Fruit fly (Drosophila melanogaster) whole organism, wandering third instar larva: ENCODE results near the gene mRpS18A.

Source experiments
- N ChIP-seq: fragments of >200 bp; optimal IDR thresholded peaks from 2 replicates; lab custom pipeline; 2018; ENCODE audit warnings: missing biosample characterization, missing external identifiers, missing genetic modification characterization
- OdsH ChIP-seq: fragments of 200-800 bp; sonication (Bioruptor generic); optimal IDR thresholded peaks from 2 replicates; lab custom pipeline; 2016; ENCODE audit warnings: missing biosample characterization, mild to moderate bottlenecking, missing genetic modification characterization
- br ChIP-seq: fragments of 200-800 bp; sonication (Bioruptor generic); optimal IDR thresholded peaks from 2 replicates; lab custom pipeline; 2016; ENCODE audit warnings: missing biosample characterization, missing genetic modification characterization
- dl ChIP-seq, 2 experiments: fragments of 175-275, 200-275 bp in 1 of 2; fragments of 200-275 bp in 1 of 2; sonication (Bioruptor generic); optimal IDR thresholded peaks; lab custom pipeline; 2018; ENCODE audit warnings: mild to moderate bottlenecking in 2 of 2, missing biosample characterization in 2 of 2, missing genetic modification characterization in 2 of 2, moderate library complexity in 2 of 2; ENCODE audit not compliant: partially characterized antibody in 2 of 2, insufficient read depth in 1 of 2
- h ChIP-seq: fragments of 200-800 bp; sonication (Bioruptor generic); optimal IDR thresholded peaks from 3 replicates; lab custom pipeline; 2016; ENCODE audit warnings: missing biosample characterization, mild to moderate bottlenecking, missing genetic modification characterization
- usp ChIP-seq: fragments of >200 bp; optimal IDR thresholded peaks from 2 replicates; lab custom pipeline; 2017; ENCODE audit warnings: missing biosample characterization, missing genetic modification characterization

DNA sequence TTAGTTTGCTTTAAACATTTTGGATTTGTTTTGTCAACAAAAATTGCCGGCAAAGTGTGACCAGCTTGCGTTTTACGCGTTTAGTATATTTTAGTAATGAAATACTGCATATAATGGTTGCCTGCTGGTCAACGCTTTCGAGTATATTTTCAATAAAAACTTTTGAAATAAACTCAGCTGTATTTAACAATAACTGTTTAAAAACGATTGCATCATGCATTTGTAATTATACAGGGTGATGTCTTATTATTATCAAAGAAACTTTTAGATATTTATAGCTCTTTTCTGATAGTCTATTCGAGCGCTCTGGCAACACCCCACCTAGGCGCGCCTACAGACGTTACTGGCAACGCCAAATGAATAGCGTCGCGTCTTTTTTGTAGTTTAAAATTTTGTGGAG is 1.4 kb upstream of the mRpS18A start, which contains the start of gene Cenp-C:
- TF ChIP-seq OdsH (no peak), N (GFP tag; lab: Kevin White, UChicago) (no peak), br (no peak), usp (GFP tag; lab: Kevin White, UChicago) (no peak), h (GFP tag; lab: Kevin White, UChicago) (no peak), dl (GFP tag; optimal IDR thresholded peaks at IDR 0.05; lab: Kevin White, UChicago; ENCODE audit: insufficient read depth in 1 of 2, partially characterized antibody in 2 of 2) (no peak)
